Fruit fly (Drosophila melanogaster) whole organism, pupa: ENCODE results near the gene Abl.

Experiments used
- CG12605 ChIP-seq: fragments of 200-800 bp; sonication (Bioruptor generic); IDR thresholded peaks from 2 replicates; pipeline ENCODE4 v1.3.6; 2022; ENCODE audit warnings: missing biosample characterization, missing genetic modification characterization
- CG14655 ChIP-seq: fragments of 200-800 bp; sonication (Bioruptor generic); optimal IDR thresholded peaks from 3 replicates; lab custom pipeline; 2017; ENCODE audit warnings: mild to moderate bottlenecking, missing biosample characterization, missing genetic modification reagents, missing genetic modification characterization
- CG17806 ChIP-seq: fragments of 200-800 bp; sonication (Bioruptor generic); optimal IDR thresholded peaks from 2 replicates; lab custom pipeline; 2018; ENCODE audit warnings: missing biosample characterization, mild to moderate bottlenecking, missing genetic modification characterization, moderate library complexity
- CG8301 ChIP-seq: fragments of 200-800 bp; sonication (Bioruptor generic); optimal IDR thresholded peaks from 2 replicates; lab custom pipeline; 2018; ENCODE audit warnings: missing biosample characterization, mild to moderate bottlenecking, missing genetic modification characterization
- CG9948 ChIP-seq: fragments of 200-800 bp; sonication (Bioruptor generic); optimal IDR thresholded peaks from 2 replicates; lab custom pipeline; 2018; ENCODE audit warnings: missing biosample characterization, mild to moderate bottlenecking, missing genetic modification characterization, moderate library complexity
- Snoo ChIP-seq: fragments of 200-800 bp; sonication (Bioruptor generic); optimal IDR thresholded peaks from 3 replicates; lab custom pipeline; 2017; ENCODE audit warnings: missing biosample characterization, mild to moderate bottlenecking, missing genetic modification characterization, inconsistent platforms
- gl ChIP-seq: fragments of 200-800 bp; sonication (Bioruptor generic); optimal IDR thresholded peaks from 2 replicates; lab custom pipeline; 2018; ENCODE audit warnings: missing biosample characterization, mild to moderate bottlenecking, missing genetic modification characterization

DNA sequence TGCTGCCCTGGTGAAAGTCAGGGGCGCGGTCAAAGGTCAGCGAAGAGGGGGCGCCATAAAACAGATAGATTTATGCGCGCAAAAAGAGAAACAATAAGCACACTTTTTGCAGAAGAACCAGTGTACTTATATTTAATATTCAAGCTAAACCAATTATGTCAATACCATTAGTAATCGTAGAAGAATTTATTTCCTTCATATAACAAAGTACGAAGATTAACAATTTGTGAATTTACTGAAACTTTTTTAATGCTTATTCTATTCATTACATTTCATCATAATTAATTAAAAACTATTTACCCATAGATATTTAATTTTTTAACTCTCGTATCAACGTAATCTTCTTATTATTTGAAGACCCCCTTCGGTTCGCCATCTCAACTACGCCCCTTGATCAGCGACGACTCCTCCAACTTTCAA, 5.6 kb downstream of the Abl start:
- TF ChIP-seq gl (tag; lab: Kevin White, UChicago), result peak; percentile 6
- peak; percentile 57 for TF ChIP-seq CG17806 (tag; lab: Kevin White, UChicago)
- peak; percentile 83 for TF ChIP-seq CG9948 (tag; lab: Kevin White, UChicago)
- peak; percentile 89 for TF ChIP-seq CG14655 (GFP tag; lab: Kevin White, UChicago)
- TF ChIP-seq Snoo (tag; lab: Kevin White, UChicago), result peak; percentile 74
- peak; percentile 74 for TF ChIP-seq CG8301
- no peak for TF ChIP-seq CG12605 (GFP tag; lab: Robert Waterston, UW)
